Fruit fly (Drosophila melanogaster) Kc167 (cell line): ENCODE results near the gene eIF5B.

ENCODE experiments used
- Myc ChIP-seq: fragments of >200 bp; optimal IDR thresholded peaks from 2 replicates; lab custom pipeline; 2017; ENCODE audit warnings: missing external identifiers
- Sin3A ChIP-seq: fragments of >200 bp; optimal IDR thresholded peaks from 2 replicates; lab custom pipeline; 2018; ENCODE audit warnings: missing external identifiers
- h ChIP-seq: fragments of >200 bp; optimal IDR thresholded peaks from 3 replicates; lab custom pipeline; 2018; ENCODE audit warnings: missing external identifiers
- insv ChIP-seq: fragments of >200 bp; optimal IDR thresholded peaks from 3 replicates; lab custom pipeline; 2018; ENCODE audit warnings: missing external identifiers
- psq ChIP-seq: fragments of >200 bp; optimal IDR thresholded peaks from 2 replicates; lab custom pipeline; 2017; ENCODE audit warnings: missing external identifiers
- ttk ChIP-seq: sonication (Bioruptor generic); optimal IDR thresholded peaks from 2 replicates; lab custom pipeline; 2017; ENCODE audit warnings: missing external identifiers

Gene eIF5B

dm6 chr3L:3394854-3395723, 65.7 kb downstream of the eIF5B start:
- TF ChIP-seq psq (no peak), h (lab: Kevin White, UChicago) (no peak), Sin3A (lab: Kevin White, UChicago) (no peak), ttk (lab: Kevin White, UChicago) (no peak), insv (no peak), Myc (lab: Kevin White, UChicago) (no peak)

DNA sequence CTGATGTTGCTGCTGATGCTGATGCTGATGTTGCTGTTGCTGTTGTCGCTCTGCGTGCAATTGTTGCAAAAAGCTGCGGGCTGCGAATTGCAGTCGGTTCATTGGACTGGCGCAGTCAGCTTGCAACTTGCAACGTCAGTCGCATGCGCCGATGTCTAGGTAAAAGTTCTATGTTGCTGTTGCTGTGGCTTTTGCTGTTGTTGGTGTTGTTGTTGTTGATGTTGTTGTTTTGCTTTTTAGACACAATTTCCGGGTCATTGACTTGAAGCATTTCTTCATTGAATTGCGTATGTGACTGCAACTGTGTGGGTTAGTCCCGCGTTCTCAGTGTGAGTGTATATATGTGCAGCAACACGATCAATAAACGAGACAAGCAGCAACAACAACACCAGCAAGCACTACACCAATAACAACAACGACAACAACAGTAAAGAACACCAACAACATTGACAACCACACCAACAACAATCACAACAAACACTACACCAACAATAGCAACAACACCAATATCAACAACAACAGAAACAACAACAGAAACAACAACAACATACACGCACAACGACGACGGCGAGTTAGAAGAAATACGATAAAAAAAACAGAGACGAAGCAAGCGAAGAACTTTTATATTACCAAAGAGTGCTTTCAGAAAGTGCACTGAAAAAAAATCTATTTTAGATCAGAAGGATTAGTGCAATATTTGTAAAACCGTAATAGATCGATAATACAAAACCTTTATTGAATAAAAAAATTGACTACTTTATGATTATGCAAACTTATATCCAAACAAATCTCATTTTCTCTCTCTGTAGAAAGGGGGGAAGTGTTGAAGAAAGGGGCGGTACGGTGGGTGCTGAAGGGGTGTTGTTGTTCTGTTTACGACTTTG, 66.6 kb downstream of the eIF5B start:
- TF ChIP-seq psq (no peak), Sin3A (lab: Kevin White, UChicago) (no peak), ttk (lab: Kevin White, UChicago) (no peak), h (lab: Kevin White, UChicago) (no peak), insv (no peak), Myc (lab: Kevin White, UChicago) (no peak)

- TF ChIP-seq h (lab: Kevin White, UChicago) (no peak), ttk (lab: Kevin White, UChicago) (no peak), insv (no peak), psq (no peak), Sin3A (lab: Kevin White, UChicago) (no peak), Myc (lab: Kevin White, UChicago) (no peak)
These were observed 68.9 kb downstream of the eIF5B start for dm6 chr3L:3391871-3392270.

DNA sequence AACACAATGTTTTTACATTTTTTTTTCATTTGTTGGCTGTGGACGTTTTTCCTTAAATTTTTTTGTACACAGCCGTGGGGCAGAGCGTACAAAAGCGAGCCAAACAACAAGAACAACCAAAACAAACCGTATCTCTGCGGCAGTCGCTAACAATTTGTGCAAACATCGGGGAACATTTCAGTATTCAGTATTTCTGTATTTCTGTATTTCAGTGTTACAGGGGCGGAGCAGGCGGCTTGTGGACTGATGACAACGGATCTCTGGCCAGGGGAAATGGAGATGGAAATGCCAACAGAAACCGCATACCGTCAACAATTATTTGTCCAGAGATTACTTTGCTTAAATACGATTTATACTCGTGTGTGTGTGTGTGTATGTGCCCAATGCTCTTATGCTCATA, 70.3 kb downstream of the eIF5B start:
- TF ChIP-seq Sin3A (lab: Kevin White, UChicago) (no peak), Myc (lab: Kevin White, UChicago) (no peak), psq (no peak), h (lab: Kevin White, UChicago) (no peak), insv (no peak), ttk (lab: Kevin White, UChicago) (no peak)

DNA sequence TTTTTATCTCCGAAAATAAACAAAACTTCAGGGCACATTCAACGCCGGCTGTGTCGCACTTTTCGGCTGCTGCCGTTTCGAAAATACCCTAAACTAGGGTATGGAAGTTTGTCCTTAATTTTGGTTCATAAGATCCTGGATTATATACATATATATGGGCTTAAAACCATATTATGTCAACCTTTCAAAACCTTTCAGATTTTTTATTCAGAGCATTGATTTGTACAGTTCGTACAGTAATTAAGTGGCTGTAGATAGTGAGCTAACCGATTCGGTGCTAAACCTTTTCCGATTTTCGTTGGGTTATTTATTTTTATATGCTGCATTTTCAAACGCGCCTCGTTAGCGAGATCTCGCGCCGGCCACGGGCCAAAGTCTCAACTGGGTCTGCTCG, 71.1 kb downstream of the eIF5B start:
- TF ChIP-seq psq (no peak), Sin3A (lab: Kevin White, UChicago) (no peak), Myc (lab: Kevin White, UChicago) (no peak), h (lab: Kevin White, UChicago) (peak; percentile 46), insv (no peak), ttk (lab: Kevin White, UChicago) (no peak)

DNA sequence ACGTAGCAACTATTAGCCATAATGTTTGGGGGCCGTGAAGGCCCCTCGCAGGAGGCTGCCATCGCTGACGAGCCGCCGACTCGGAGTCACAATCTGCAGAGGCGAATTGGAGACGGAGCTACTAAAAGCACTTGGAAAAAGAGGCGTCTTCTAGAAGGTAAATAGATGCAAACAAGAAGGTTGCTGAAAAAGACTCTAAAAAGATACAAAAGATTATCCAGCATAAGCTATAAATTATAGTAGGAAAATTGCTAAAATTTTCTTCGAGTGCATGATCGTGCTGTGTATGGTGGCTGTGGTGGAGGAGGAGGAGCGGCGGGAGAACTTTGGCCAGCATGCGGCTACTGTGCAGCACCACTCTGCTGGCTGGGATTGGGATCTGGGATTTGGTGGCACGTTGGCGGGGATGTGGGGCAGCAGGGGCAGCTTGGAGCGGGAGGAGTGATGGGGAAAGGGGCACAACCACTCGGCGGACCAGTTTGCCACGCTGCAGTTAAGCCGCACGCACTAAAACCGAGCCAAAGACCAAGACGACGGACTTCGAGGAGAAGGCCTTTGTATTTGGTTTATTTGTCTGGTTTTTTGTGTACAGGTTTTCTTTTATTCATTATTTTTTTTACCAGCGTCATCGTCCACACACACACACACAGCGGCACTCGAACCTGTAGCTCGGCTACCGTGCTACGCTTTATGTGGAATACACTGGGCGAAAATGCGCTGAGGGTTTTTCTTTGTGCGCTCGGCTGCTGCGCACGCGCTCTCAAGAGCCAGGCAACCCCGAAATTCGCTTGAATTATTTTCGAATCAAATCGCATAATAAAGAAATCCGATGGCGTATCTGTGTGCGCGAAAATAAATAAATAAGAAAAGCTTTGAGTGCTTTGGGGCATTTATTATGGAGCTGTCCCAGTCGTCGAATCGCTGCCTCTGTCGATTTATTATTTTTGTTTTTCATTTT, 71.8 kb downstream of the eIF5B start:
- TF ChIP-seq ttk (lab: Kevin White, UChicago) (no peak), Sin3A (lab: Kevin White, UChicago) (no peak), h (lab: Kevin White, UChicago) (no peak), insv (no peak)

- TF ChIP-seq ttk (lab: Kevin White, UChicago) (no peak), Myc (lab: Kevin White, UChicago) (no peak), Sin3A (lab: Kevin White, UChicago) (no peak), insv (no peak), h (lab: Kevin White, UChicago) (no peak), psq (no peak)
These were observed 73.2 kb downstream of the eIF5B start for dm6 chr3L:3387619-3388018.

DNA sequence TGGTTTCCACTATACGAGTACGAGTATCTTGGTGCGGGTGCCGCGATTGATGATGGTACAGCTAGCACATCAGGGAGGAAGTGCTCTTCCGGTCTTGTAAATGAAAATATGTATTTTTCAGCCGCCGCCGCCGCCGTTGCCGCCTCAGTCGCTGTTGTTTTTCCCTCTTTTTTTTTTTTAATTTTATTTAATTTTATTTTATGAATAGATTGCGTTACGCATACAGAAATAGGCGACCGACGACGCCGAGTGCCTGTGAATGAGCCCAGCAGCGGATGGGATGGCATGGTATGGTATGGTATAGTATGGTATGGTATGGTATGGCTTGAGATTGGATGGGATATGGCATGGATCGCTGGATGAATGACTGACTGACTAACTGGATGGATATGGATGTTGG, 74.0 kb downstream of the eIF5B start:
- TF ChIP-seq insv (no peak), ttk (lab: Kevin White, UChicago) (no peak), Sin3A (lab: Kevin White, UChicago) (no peak), h (lab: Kevin White, UChicago) (no peak), psq (no peak), Myc (lab: Kevin White, UChicago) (no peak)

DNA sequence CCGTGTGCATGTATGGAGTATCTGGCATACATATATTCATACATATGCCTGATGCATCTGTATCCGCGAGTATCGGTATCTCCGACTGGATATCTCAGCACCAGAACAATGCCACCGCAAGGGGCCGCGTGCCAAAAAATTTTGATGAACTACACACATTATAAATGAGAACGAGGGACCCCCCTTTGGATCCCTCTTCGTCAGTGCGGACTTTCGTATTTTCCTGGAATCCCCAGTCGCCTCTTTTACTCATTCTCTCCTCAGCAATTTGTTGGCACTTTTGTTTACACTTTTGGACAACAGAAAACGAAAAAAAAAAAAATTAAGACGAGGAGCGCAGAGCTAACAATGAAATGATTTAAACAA, 75.4 kb downstream of the eIF5B start:
- no peak for TF ChIP-seq h (lab: Kevin White, UChicago)
- TF ChIP-seq Myc (lab: Kevin White, UChicago): no peak
- no peak for TF ChIP-seq psq
- TF ChIP-seq Sin3A (lab: Kevin White, UChicago): no peak
- no peak for TF ChIP-seq ttk (lab: Kevin White, UChicago)
- TF ChIP-seq insv: no peak

DNA sequence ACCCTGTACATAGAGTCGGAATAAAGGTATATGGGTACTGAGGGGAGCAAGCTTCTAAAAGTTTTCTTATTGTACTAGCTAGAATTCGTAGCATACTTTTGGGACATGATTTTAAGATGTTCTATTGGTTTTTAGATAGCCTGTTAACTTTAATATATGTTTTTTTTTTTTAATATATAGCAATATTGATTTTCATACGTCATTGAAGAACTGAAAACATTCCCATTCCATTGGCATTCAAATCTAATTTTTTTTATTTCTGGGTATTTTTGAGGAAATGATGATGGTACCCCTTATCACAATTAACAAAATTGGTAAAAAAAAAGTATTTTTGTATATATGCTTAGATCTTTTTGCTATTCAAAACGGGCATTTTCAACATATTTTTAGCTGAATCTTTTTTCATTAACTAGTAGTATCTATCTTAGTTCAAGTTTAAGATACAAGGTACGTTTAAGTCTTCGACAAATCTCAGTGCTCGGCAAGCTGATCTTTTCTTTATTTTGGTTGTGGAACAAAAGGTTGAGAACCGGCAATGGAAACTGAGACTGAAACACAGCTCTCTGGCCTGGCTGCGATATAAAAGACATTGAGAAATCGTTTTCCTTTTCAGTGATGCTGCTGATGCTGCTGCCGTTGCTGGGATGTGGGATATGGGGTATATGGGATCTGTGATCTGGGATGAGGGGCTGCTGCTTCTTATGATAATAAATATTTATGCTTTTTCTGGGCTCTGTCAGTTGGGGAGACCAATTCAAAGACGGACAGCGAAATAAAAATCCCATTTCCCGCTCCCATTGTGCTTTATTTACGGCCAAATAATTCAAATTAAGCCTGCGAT, 76.0 kb downstream of the eIF5B start:
- TF ChIP-seq Sin3A (lab: Kevin White, UChicago) (no peak), Myc (lab: Kevin White, UChicago) (no peak), insv (no peak), ttk (lab: Kevin White, UChicago) (no peak), h (lab: Kevin White, UChicago) (no peak), psq (no peak)
